Fruit fly (Drosophila melanogaster) whole organism, embryonic: ENCODE results near the gene mRpS18B.

Source experiments
- Antp ChIP-seq: fragments of 200-800 bp; sonication (Bioruptor generic); optimal IDR thresholded peaks from 3 replicates; lab custom pipeline; 2016; ENCODE audit warnings: missing biosample characterization, missing genetic modification characterization
- Atf-2 ChIP-seq: fragments of 200-800 bp; sonication (Bioruptor generic); optimal IDR thresholded peaks from 2 replicates; lab custom pipeline; 2016; ENCODE audit warnings: missing biosample characterization, missing genetic modification characterization
- BtbVII ChIP-seq: fragments of 200-800 bp; sonication (Bioruptor generic); optimal IDR thresholded peaks from 3 replicates; lab custom pipeline; 2017; ENCODE audit warnings: missing biosample characterization, mild to moderate bottlenecking, missing genetic modification characterization
- CG1024 ChIP-seq: fragments of 200-800 bp; sonication (Bioruptor generic); IDR thresholded peaks from 2 replicates; pipeline ENCODE4 v1.3.6; 2022; ENCODE audit warnings: missing biosample characterization, missing genetic modification characterization
- CG11723 ChIP-seq: fragments of 200-800 bp; sonication (Bioruptor generic); optimal IDR thresholded peaks from 2 replicates; lab custom pipeline; 2017; ENCODE audit warnings: missing biosample characterization, mild to moderate bottlenecking, missing genetic modification characterization
- CG12155 ChIP-seq: fragments of 200-800 bp; sonication (Bioruptor generic); optimal IDR thresholded peaks from 3 replicates; lab custom pipeline; 2016; ENCODE audit warnings: missing biosample characterization, missing genetic modification characterization
- CG14710 ChIP-seq: fragments of 200-800 bp; sonication (Bioruptor generic); optimal IDR thresholded peaks from 3 replicates; lab custom pipeline; 2019; ENCODE audit warnings: missing biosample characterization, mild to moderate bottlenecking, missing genetic modification characterization, moderate library complexity
- CG15601 ChIP-seq: fragments of 200-800 bp; sonication (Bioruptor generic); optimal IDR thresholded peaks from 3 replicates; lab custom pipeline; 2019; ENCODE audit warnings: missing biosample characterization, mild to moderate bottlenecking, missing genetic modification characterization, moderate library complexity
- CG15696 ChIP-seq: fragments of 200-800 bp; sonication (Bioruptor generic); optimal IDR thresholded peaks from 2 replicates; lab custom pipeline; 2019; ENCODE audit warnings: missing biosample characterization, mild to moderate bottlenecking, missing genetic modification characterization, moderate library complexity
- CG17361 ChIP-seq: fragments of 200-800 bp; sonication (Bioruptor generic); IDR thresholded peaks from 3 replicates; pipeline ENCODE4 v1.3.6; 2022; ENCODE audit warnings: missing biosample characterization, missing genetic modification characterization
- CG18619 ChIP-seq: fragments of 200-800 bp; sonication (Bioruptor generic); optimal IDR thresholded peaks from 3 replicates; lab custom pipeline; 2017; ENCODE audit warnings: missing biosample characterization, mild to moderate bottlenecking, missing genetic modification characterization
- CG2116 ChIP-seq: fragments of 200-800 bp; sonication (Bioruptor generic); optimal IDR thresholded peaks from 3 replicates; lab custom pipeline; 2018; ENCODE audit warnings: missing biosample characterization, mild to moderate bottlenecking, missing genetic modification characterization
- CG2712 ChIP-seq: fragments of 200-800 bp; optimal IDR thresholded peaks from 3 replicates; lab custom pipeline; 2019; ENCODE audit warnings: missing biosample characterization, mild to moderate bottlenecking, missing genetic modification characterization, moderate library complexity
- CG30020 ChIP-seq: fragments of 200-800 bp; optimal IDR thresholded peaks from 2 replicates; lab custom pipeline; 2019; ENCODE audit warnings: missing biosample characterization, mild to moderate bottlenecking, missing genetic modification characterization, moderate library complexity
- CG31388 ChIP-seq: fragments of 200-800 bp; sonication (Bioruptor generic); optimal IDR thresholded peaks from 2 replicates; lab custom pipeline; 2016; ENCODE audit warnings: missing biosample characterization, missing genetic modification characterization
- CG3163 ChIP-seq: fragments of 200-800 bp; sonication (Bioruptor generic); optimal IDR thresholded peaks from 3 replicates; lab custom pipeline; 2016; ENCODE audit warnings: missing biosample characterization, missing genetic modification characterization
- CG33213 ChIP-seq: fragments of 200-800 bp; sonication (Bioruptor generic); optimal IDR thresholded peaks from 3 replicates; lab custom pipeline; 2016; ENCODE audit warnings: missing biosample characterization, missing genetic modification characterization
- CG3995 ChIP-seq: fragments of 200-800 bp; sonication (Bioruptor generic); optimal IDR thresholded peaks from 3 replicates; lab custom pipeline; 2016; ENCODE audit warnings: missing biosample characterization, missing genetic modification characterization
- CG4404 ChIP-seq: fragments of 200-800 bp; sonication (Bioruptor generic); IDR thresholded peaks from 2 replicates; pipeline ENCODE4 v1.3.6; 2022; ENCODE audit warnings: missing biosample characterization, missing genetic modification characterization
- CG4617 ChIP-seq: fragments of 200-800 bp; sonication (Bioruptor generic); optimal IDR thresholded peaks from 3 replicates; lab custom pipeline; 2016; ENCODE audit warnings: missing biosample characterization, missing genetic modification characterization, borderline replicate concordance
- CG6765 ChIP-seq: fragments of 200-800 bp; sonication (Bioruptor generic); optimal IDR thresholded peaks from 3 replicates; lab custom pipeline; 2017; ENCODE audit warnings: missing biosample characterization, mild to moderate bottlenecking, missing genetic modification characterization
- CG7357 ChIP-seq: fragments of 200-800 bp; sonication (Bioruptor generic); IDR thresholded peaks from 3 replicates; pipeline ENCODE4 v1.3.6; 2022; ENCODE audit warnings: missing biosample characterization, missing genetic modification characterization
- CG8359 ChIP-seq: fragments of 200-800 bp; sonication (Bioruptor generic); optimal IDR thresholded peaks from 2 replicates; lab custom pipeline; 2017; ENCODE audit warnings: missing biosample characterization, mild to moderate bottlenecking, missing genetic modification characterization, borderline replicate concordance
- CG8388 ChIP-seq: fragments of 200-800 bp; sonication (Bioruptor generic); optimal IDR thresholded peaks from 2 replicates; lab custom pipeline; 2019; ENCODE audit warnings: missing biosample characterization, mild to moderate bottlenecking, missing genetic modification characterization, moderate library complexity
- CG9215 ChIP-seq: fragments of 200-800 bp; sonication (Bioruptor generic); IDR thresholded peaks from 2 replicates; pipeline ENCODE4 v1.3.6; 2022; ENCODE audit warnings: missing biosample characterization, missing genetic modification characterization
- Chrac-16 ChIP-seq: fragments of 200-800 bp; sonication (Bioruptor generic); optimal IDR thresholded peaks from 3 replicates; lab custom pipeline; 2016; ENCODE audit warnings: missing biosample characterization, missing genetic modification characterization
- Dip3 ChIP-seq: fragments of 200-800 bp; sonication (Bioruptor generic); optimal IDR thresholded peaks from 3 replicates; lab custom pipeline; 2016; ENCODE audit warnings: missing biosample characterization, missing genetic modification characterization
- Dp ChIP-seq: fragments of 200-800 bp; sonication (Bioruptor generic); optimal IDR thresholded peaks from 2 replicates; lab custom pipeline; 2018; ENCODE audit warnings: missing biosample characterization, mild to moderate bottlenecking, missing genetic modification characterization, moderate library complexity
- Drgx ChIP-seq: fragments of 200-800 bp; sonication (Bioruptor generic); IDR thresholded peaks from 2 replicates; pipeline ENCODE4 v1.3.6; 2022; ENCODE audit warnings: missing biosample characterization, missing genetic modification characterization
- GATAe ChIP-seq: fragments of 200-800 bp; sonication (Bioruptor generic); conservative IDR thresholded peaks from 2 replicates; pipeline ENCODE4 v1.3.6; 2022; ENCODE audit warnings: missing biosample characterization, missing genetic modification characterization
- Hmx ChIP-seq: fragments of 200-800 bp; sonication (Bioruptor generic); optimal IDR thresholded peaks from 2 replicates; lab custom pipeline; 2016; ENCODE audit warnings: missing biosample characterization, missing genetic modification characterization
- Hr3 ChIP-seq: fragments of 200-800 bp; sonication (Bioruptor generic); optimal IDR thresholded peaks from 3 replicates; lab custom pipeline; 2016; ENCODE audit warnings: missing biosample characterization, missing genetic modification characterization
- Mrtf ChIP-seq: fragments of 200-800 bp; sonication (Bioruptor generic); IDR thresholded peaks from 3 replicates; pipeline ENCODE4 v1.3.6; 2022; ENCODE audit warnings: missing biosample characterization, missing genetic modification characterization
- Ptx1 ChIP-seq: fragments of 200-800 bp; sonication (Bioruptor generic); IDR thresholded peaks from 2 replicates; pipeline ENCODE4 v1.3.6; 2022; ENCODE audit warnings: missing biosample characterization, missing genetic modification characterization
- Sox100B ChIP-seq: fragments of 200-800 bp; sonication (Bioruptor generic); optimal IDR thresholded peaks from 3 replicates; lab custom pipeline; 2018; ENCODE audit warnings: missing biosample characterization, mild to moderate bottlenecking, missing genetic modification characterization
- Sox102F ChIP-seq: fragments of 200-800 bp; sonication (Bioruptor generic); optimal IDR thresholded peaks from 2 replicates; lab custom pipeline; 2018; ENCODE audit warnings: missing biosample characterization, mild to moderate bottlenecking, missing genetic modification characterization, moderate library complexity
- YL-1 ChIP-seq: fragments of 200-800 bp; sonication (Bioruptor generic); optimal IDR thresholded peaks from 3 replicates; lab custom pipeline; 2017; ENCODE audit warnings: missing biosample characterization, mild to moderate bottlenecking, missing genetic modification characterization
- btn ChIP-seq: fragments of 200-800 bp; sonication (Bioruptor generic); optimal IDR thresholded peaks from 2 replicates; lab custom pipeline; 2016; ENCODE audit warnings: missing biosample characterization, missing genetic modification characterization
- cas ChIP-seq: fragments of 200-800 bp; sonication (Bioruptor generic); IDR thresholded peaks from 2 replicates; pipeline ENCODE4 v1.3.6; 2022; ENCODE audit warnings: missing biosample characterization, missing genetic modification characterization
- gsb ChIP-seq: fragments of 200-800 bp; sonication (Bioruptor generic); IDR thresholded peaks from 2 replicates; pipeline ENCODE4 v1.3.6; 2022; ENCODE audit warnings: missing biosample characterization, missing genetic modification characterization
- jigr1 ChIP-seq: fragments of 200-800 bp; sonication (Bioruptor generic); IDR thresholded peaks from 3 replicates; pipeline ENCODE4 v1.3.6; 2022; ENCODE audit warnings: missing biosample characterization, missing genetic modification characterization
- jing ChIP-seq: fragments of 200-800 bp; sonication (Bioruptor generic); optimal IDR thresholded peaks from 2 replicates; lab custom pipeline; 2018; ENCODE audit warnings: missing biosample characterization, mild to moderate bottlenecking, missing genetic modification characterization
- otp ChIP-seq: fragments of 200-800 bp; sonication (Bioruptor generic); IDR thresholded peaks from 3 replicates; pipeline ENCODE4, ENCODE4 v1.3.6; 2022; ENCODE audit warnings: missing biosample characterization, missing genetic modification characterization
- peb ChIP-seq: fragments of 200-800 bp; sonication (Bioruptor generic); IDR thresholded peaks from 2 replicates; pipeline ENCODE4 v1.3.6; 2022; ENCODE audit warnings: missing biosample characterization, missing genetic modification characterization
- pum ChIP-seq: fragments of 200-800 bp; sonication (Bioruptor generic); optimal IDR thresholded peaks from 2 replicates; lab custom pipeline; 2016; ENCODE audit warnings: missing biosample characterization, missing genetic modification characterization
- rib ChIP-seq: fragments of 200-800 bp; sonication (Bioruptor generic); IDR thresholded peaks from 2 replicates; pipeline ENCODE4 v1.3.6; 2022; ENCODE audit warnings: missing biosample characterization, missing genetic modification characterization
- ro ChIP-seq: fragments of 200-800 bp; sonication (Bioruptor generic); IDR thresholded peaks from 2 replicates; pipeline ENCODE4 v1.3.6; 2022; ENCODE audit warnings: missing biosample characterization, missing genetic modification characterization
- schlank ChIP-seq: fragments of 200-800 bp; sonication (Bioruptor generic); optimal IDR thresholded peaks from 2 replicates; lab custom pipeline; 2018; ENCODE audit warnings: missing biosample characterization, mild to moderate bottlenecking, missing genetic modification characterization
- sim ChIP-seq: fragments of 200-800 bp; sonication (Bioruptor generic); IDR thresholded peaks from 2 replicates; pipeline ENCODE4 v1.3.6; 2022; ENCODE audit warnings: missing biosample characterization, missing genetic modification characterization
- sug ChIP-seq: fragments of 200-800 bp; optimal IDR thresholded peaks from 2 replicates; lab custom pipeline; 2019; ENCODE audit warnings: missing biosample characterization, mild to moderate bottlenecking, missing genetic modification characterization, moderate library complexity
- tio ChIP-seq: fragments of 200-800 bp; sonication (Bioruptor generic); optimal IDR thresholded peaks from 2 replicates; lab custom pipeline; 2017; ENCODE audit warnings: missing biosample characterization, missing genetic modification characterization, inconsistent platforms

mRpS18B gene

dm6 chr2L:20082965-20083855 is 13.8 kb downstream of the mRpS18B start (continued):
- TF ChIP-seq CG3995 (GFP tag; lab: Kevin White, UChicago) = no peak
- no peak for TF ChIP-seq jigr1 (GFP tag; lab: Robert Waterston, UW)
- TF ChIP-seq Antp (GFP tag; lab: Kevin White, UChicago) = no peak
- TF ChIP-seq CG3163 (GFP tag; lab: Kevin White, UChicago) = no peak
- TF ChIP-seq YL-1 = no peak
- TF ChIP-seq Chrac-16 (GFP tag; lab: Kevin White, UChicago) = no peak
- peak; percentile 34; the same call in 1 of the 2 replicates for TF ChIP-seq Ptx1 (GFP tag; lab: Robert Waterston, UW)
- TF ChIP-seq jing (GFP tag; lab: Kevin White, UChicago) = no peak
- TF ChIP-seq Hr3 (GFP tag; lab: Kevin White, UChicago) = no peak
- no peak for TF ChIP-seq Dp
- TF ChIP-seq CG18619 (GFP tag; lab: Kevin White, UChicago) = no peak
- TF ChIP-seq cas (GFP tag; lab: Robert Waterston, UW) = no peak
- TF ChIP-seq CG15696 (tag; lab: Kevin White, UChicago) = no peak
- no peak for TF ChIP-seq CG33213 (GFP tag; lab: Kevin White, UChicago)
- TF ChIP-seq Hmx = no peak
- no peak for TF ChIP-seq ro (GFP tag; lab: Robert Waterston, UW)
- TF ChIP-seq CG2712 = no peak
- no peak for TF ChIP-seq CG31388
- TF ChIP-seq CG6765 (GFP tag; lab: Kevin White, UChicago) = peak; percentile 18
- peak; percentile 47 for TF ChIP-seq Sox102F (GFP tag; lab: Kevin White, UChicago)
- TF ChIP-seq sim = no peak
- TF ChIP-seq Sox100B (GFP tag; lab: Kevin White, UChicago) = no peak
- TF ChIP-seq CG8359 (GFP tag; lab: Kevin White, UChicago) = no peak
- no peak for TF ChIP-seq GATAe (GFP tag; lab: Robert Waterston, UW)
- TF ChIP-seq rib (GFP tag; lab: Robert Waterston, UW) = no peak
- TF ChIP-seq gsb (GFP tag; lab: Robert Waterston, UW) = no peak
- no peak for TF ChIP-seq otp (GFP tag; lab: Robert Waterston, UW)
- no peak for TF ChIP-seq CG2116
- TF ChIP-seq CG17361 (GFP tag; lab: Robert Waterston, UW) = no peak
- TF ChIP-seq pum (GFP tag; lab: Kevin White, UChicago) = no peak
- TF ChIP-seq CG15601 = no peak
- TF ChIP-seq peb = no peak
- no peak for TF ChIP-seq Atf-2
- no peak for TF ChIP-seq CG12155 (GFP tag; lab: Kevin White, UChicago)
- no peak for TF ChIP-seq CG7357 (GFP tag; lab: Robert Waterston, UW)
- peak; percentile 43; the same call in 1 of the 2 replicates for TF ChIP-seq Drgx (GFP tag; lab: Robert Waterston, UW)
- TF ChIP-seq CG8388 = no peak
- no peak for TF ChIP-seq sug (tag; lab: Kevin White, UChicago)
- peak; percentile 4 for TF ChIP-seq tio (GFP tag; lab: Kevin White, UChicago)
- TF ChIP-seq CG4404 (GFP tag; lab: Robert Waterston, UW) = no peak
- no peak for TF ChIP-seq btn
- TF ChIP-seq CG30020 (tag; lab: Kevin White, UChicago) = no peak
- no peak for TF ChIP-seq CG4617 (GFP tag; lab: Kevin White, UChicago)
- 0 out of 3 replicates have a peak, but pooled peaks have one; percentile 29 for TF ChIP-seq Mrtf (GFP tag; lab: Robert Waterston, UW)
- TF ChIP-seq BtbVII (GFP tag; lab: Kevin White, UChicago) = peak; percentile 37
- no peak for TF ChIP-seq CG1024 (GFP tag; lab: Robert Waterston, UW)
- no peak for TF ChIP-seq CG14710 (tag; lab: Kevin White, UChicago)
- TF ChIP-seq schlank = no peak
- TF ChIP-seq Dip3 (GFP tag; lab: Kevin White, UChicago) = no peak
- TF ChIP-seq CG11723 (GFP tag; lab: Kevin White, UChicago) = no peak
- TF ChIP-seq CG9215 = no peak
